Fruit fly (Drosophila melanogaster) whole organism, embryonic: ENCODE results near the gene CG14913.

Experiments
- BEAF-32 ChIP-seq: fragments of 200-800 bp; sonication (Bioruptor generic); optimal IDR thresholded peaks from 3 replicates; lab custom pipeline; 2017; ENCODE audit warnings: missing biosample characterization, missing genetic modification characterization, mild to moderate bottlenecking, moderate library complexity, missing genetic modification reagents
- Bdp1 ChIP-seq: fragments of 200-800 bp; sonication (Bioruptor generic); optimal IDR thresholded peaks from 3 replicates; lab custom pipeline; 2016; ENCODE audit warnings: missing biosample characterization, missing genetic modification characterization
- Blimp-1 ChIP-seq: fragments of 200-800 bp; sonication (Bioruptor generic); optimal IDR thresholded peaks from 3 replicates; lab custom pipeline; 2018; ENCODE audit warnings: missing biosample characterization, missing genetic modification characterization, mild to moderate bottlenecking, moderate library complexity, missing genetic modification reagents
- Bteb2 ChIP-seq: fragments of 200-800 bp; sonication (Bioruptor generic); optimal IDR thresholded peaks from 2 replicates; lab custom pipeline; 2016; ENCODE audit warnings: missing biosample characterization, missing genetic modification characterization
- CG10366 ChIP-seq: fragments of 200-800 bp; sonication (Bioruptor generic); IDR thresholded peaks from 2 replicates; pipeline ENCODE4 v1.3.6; 2022; ENCODE audit warnings: missing biosample characterization, missing genetic modification characterization
- CG17186 ChIP-seq: fragments of 200-800 bp; sonication (Bioruptor generic); optimal IDR thresholded peaks from 3 replicates; lab custom pipeline; 2017; ENCODE audit warnings: missing biosample characterization, missing genetic modification reagents, missing genetic modification characterization
- CG1832 ChIP-seq: fragments of 200-800 bp; sonication (Bioruptor generic); optimal IDR thresholded peaks from 2 replicates; lab custom pipeline; 2017; ENCODE audit warnings: missing biosample characterization, mild to moderate bottlenecking, missing genetic modification characterization, inconsistent platforms
- CG2129 ChIP-seq: fragments of 200-800 bp; sonication (Bioruptor generic); IDR thresholded peaks from 2 replicates; pipeline ENCODE4 v1.3.6; 2022; ENCODE audit warnings: missing biosample characterization, missing genetic modification characterization; ENCODE audit not compliant: partially characterized antibody
- CG31441 ChIP-seq: fragments of 200-800 bp; sonication (Bioruptor generic); IDR thresholded peaks from 2 replicates; pipeline ENCODE4 v1.3.6; 2022; ENCODE audit warnings: missing biosample characterization, missing genetic modification characterization
- CG33557 ChIP-seq: fragments of 200-800 bp; sonication (Bioruptor generic); optimal IDR thresholded peaks from 2 replicates; lab custom pipeline; 2019; ENCODE audit warnings: missing biosample characterization, mild to moderate bottlenecking, missing genetic modification characterization, moderate library complexity
- CG34224 ChIP-seq: fragments of 200-800 bp; sonication (Bioruptor generic); IDR thresholded peaks from 3 replicates; pipeline ENCODE4 v1.3.6; 2022; ENCODE audit warnings: missing biosample characterization, missing genetic modification characterization; ENCODE audit not compliant: partially characterized antibody
- CG34422 ChIP-seq: fragments of 200-800 bp; sonication (Bioruptor generic); IDR thresholded peaks from 3 replicates; pipeline ENCODE4 v1.3.6; 2022; ENCODE audit warnings: missing biosample characterization, missing genetic modification characterization
- CG7372 ChIP-seq: fragments of 200-800 bp; sonication (Bioruptor generic); IDR thresholded peaks from 2 replicates; pipeline ENCODE4 v1.3.6; 2022; ENCODE audit warnings: missing biosample characterization, missing genetic modification characterization
- CG8388 ChIP-seq: fragments of 200-800 bp; sonication (Bioruptor generic); optimal IDR thresholded peaks from 2 replicates; lab custom pipeline; 2019; ENCODE audit warnings: missing biosample characterization, mild to moderate bottlenecking, missing genetic modification characterization, moderate library complexity
- CG9797 ChIP-seq: fragments of 200-800 bp; sonication (Bioruptor generic); optimal IDR thresholded peaks from 3 replicates; lab custom pipeline; 2018; ENCODE audit warnings: missing biosample characterization, mild to moderate bottlenecking, missing genetic modification characterization
- Dp ChIP-seq: fragments of 200-800 bp; sonication (Bioruptor generic); optimal IDR thresholded peaks from 2 replicates; lab custom pipeline; 2018; ENCODE audit warnings: missing biosample characterization, mild to moderate bottlenecking, missing genetic modification characterization, moderate library complexity
- E2f2 ChIP-seq: fragments of 200-800 bp; sonication (Bioruptor generic); IDR thresholded peaks from 2 replicates; pipeline ENCODE4 v1.3.6; 2022; ENCODE audit warnings: missing biosample characterization, missing genetic modification characterization
- Lpt ChIP-seq: fragments of >200 bp; optimal IDR thresholded peaks from 2 replicates; lab custom pipeline; 2018; ENCODE audit warnings: missing biosample characterization, missing genetic modification characterization
- MBD-R2 ChIP-seq: fragments of 200-800 bp; sonication (Bioruptor generic); IDR thresholded peaks from 2 replicates; pipeline ENCODE4 v1.3.6; 2022; ENCODE audit warnings: missing biosample characterization, missing genetic modification characterization
- MESR4 ChIP-seq: fragments of 200-800 bp; sonication (Bioruptor generic); optimal IDR thresholded peaks from 2 replicates; lab custom pipeline; 2018; ENCODE audit warnings: missing biosample characterization, mild to moderate bottlenecking, missing genetic modification characterization, moderate library complexity
- NFAT ChIP-seq: fragments of 200-800 bp; sonication (Bioruptor generic); IDR thresholded peaks from 2 replicates; pipeline ENCODE4 v1.3.6; 2022; ENCODE audit warnings: missing biosample characterization, missing genetic modification characterization
- NfI ChIP-seq: fragments of 200-800 bp; sonication (Bioruptor generic); optimal IDR thresholded peaks from 3 replicates; lab custom pipeline; 2018; ENCODE audit warnings: missing biosample characterization, mild to moderate bottlenecking, missing genetic modification characterization, moderate library complexity
- Pdp1 ChIP-seq, 2 experiments: fragments of 200-800 bp; sonication (Bioruptor generic); optimal IDR thresholded peaks; 3 replicates each; lab custom pipeline; 2016; ENCODE audit warnings: missing biosample characterization in 2 of 2, missing genetic modification characterization in 2 of 2, mild to moderate bottlenecking in 1 of 2, moderate library complexity in 1 of 2
- Poxn ChIP-seq: fragments of 200-800 bp; sonication (Bioruptor generic); IDR thresholded peaks from 2 replicates; pipeline ENCODE4 v1.3.6; 2022; ENCODE audit warnings: missing biosample characterization, missing genetic modification characterization
- Scr ChIP-seq: fragments of 200-800 bp; sonication (Bioruptor generic); IDR thresholded peaks from 2 replicates; pipeline ENCODE4 v1.3.6; 2022; ENCODE audit warnings: missing biosample characterization, missing genetic modification characterization; ENCODE audit not compliant: partially characterized antibody
- ato ChIP-seq: fragments of 200-800 bp; sonication (Bioruptor generic); IDR thresholded peaks from 2 replicates; pipeline ENCODE4 v1.3.6; 2022; ENCODE audit warnings: missing biosample characterization, missing genetic modification characterization; ENCODE audit not compliant: partially characterized antibody
- caup ChIP-seq: fragments of 200-800 bp; sonication (Bioruptor generic); optimal IDR thresholded peaks from 3 replicates; lab custom pipeline; 2017; ENCODE audit warnings: missing biosample characterization, mild to moderate bottlenecking, missing genetic modification characterization, moderate library complexity; ENCODE audit not compliant: severe bottlenecking
- chif ChIP-seq, 2 experiments: fragments of 200-800 bp; sonication (Bioruptor generic); optimal IDR thresholded peaks; 3 replicates each; lab custom pipeline; 2016; ENCODE audit warnings: missing biosample characterization in 2 of 2, missing genetic modification characterization in 2 of 2
- crc ChIP-seq: fragments of 200-800 bp; sonication (Bioruptor generic); optimal IDR thresholded peaks from 2 replicates; lab custom pipeline; 2016; ENCODE audit warnings: missing biosample characterization, missing genetic modification characterization
- dpn ChIP-seq, 2 experiments: fragments of 200-800 bp; sonication (Bioruptor generic); optimal IDR thresholded peaks; 3 replicates each; lab custom pipeline; 2016; ENCODE audit warnings: missing biosample characterization in 2 of 2, missing genetic modification characterization in 2 of 2
- gfzf ChIP-seq: fragments of 200-800 bp; sonication (Bioruptor generic); optimal IDR thresholded peaks from 2 replicates; lab custom pipeline; 2016; ENCODE audit warnings: missing biosample characterization, mild to moderate bottlenecking, missing genetic modification characterization, moderate library complexity
- hbn ChIP-seq: fragments of 200-800 bp; sonication (Bioruptor generic); IDR thresholded peaks from 2 replicates; pipeline ENCODE4 v1.3.6; 2022; ENCODE audit warnings: missing biosample characterization, missing genetic modification characterization; ENCODE audit not compliant: partially characterized antibody
- jing ChIP-seq: fragments of 200-800 bp; sonication (Bioruptor generic); optimal IDR thresholded peaks from 2 replicates; lab custom pipeline; 2018; ENCODE audit warnings: missing biosample characterization, mild to moderate bottlenecking, missing genetic modification characterization
- kah ChIP-seq: fragments of 200-800 bp; sonication (Bioruptor generic); optimal IDR thresholded peaks from 2 replicates; lab custom pipeline; 2018; ENCODE audit warnings: missing biosample characterization, mild to moderate bottlenecking, missing genetic modification characterization
- klu ChIP-seq: fragments of 200-800 bp; sonication (Bioruptor generic); IDR thresholded peaks from 2 replicates; pipeline ENCODE4 v1.3.6; 2022; ENCODE audit warnings: missing biosample characterization, missing genetic modification characterization
- lbe ChIP-seq: fragments of 200-800 bp; sonication (Bioruptor generic); optimal IDR thresholded peaks from 2 replicates; lab custom pipeline; 2016; ENCODE audit warnings: missing biosample characterization, mild to moderate bottlenecking, missing genetic modification characterization
- peb ChIP-seq: fragments of 200-800 bp; sonication (Bioruptor generic); IDR thresholded peaks from 2 replicates; pipeline ENCODE4 v1.3.6; 2022; ENCODE audit warnings: missing biosample characterization, missing genetic modification characterization
- phol ChIP-seq: fragments of 200-800 bp; sonication (Bioruptor generic); optimal IDR thresholded peaks from 3 replicates; lab custom pipeline; 2018; ENCODE audit warnings: missing biosample characterization, mild to moderate bottlenecking, missing genetic modification characterization, moderate library complexity
- pzg ChIP-seq: fragments of 200-800 bp; sonication (Bioruptor generic); optimal IDR thresholded peaks from 3 replicates; lab custom pipeline; 2018; ENCODE audit warnings: missing biosample characterization, mild to moderate bottlenecking, missing genetic modification characterization, moderate library complexity
- sens ChIP-seq: fragments of 200-800 bp; sonication (Bioruptor generic); peaks from one replicate; lab custom pipeline; 2016; ENCODE audit warnings: missing biosample characterization, missing genetic modification characterization
- slou ChIP-seq: fragments of 200-800 bp; sonication (Bioruptor generic); optimal IDR thresholded peaks from 3 replicates; lab custom pipeline; 2016; ENCODE audit warnings: missing biosample characterization, missing genetic modification characterization
- sna ChIP-seq: fragments of 200-800 bp; sonication (Bioruptor generic); IDR thresholded peaks from 2 replicates; pipeline ENCODE4 v1.3.6; 2022; ENCODE audit warnings: missing biosample characterization, missing genetic modification characterization; ENCODE audit not compliant: partially characterized antibody
- tgo ChIP-seq: fragments of 200-800 bp; sonication (Bioruptor generic); IDR thresholded peaks from 3 replicates; pipeline ENCODE4 v1.3.6; 2022; ENCODE audit warnings: missing biosample characterization, missing genetic modification characterization
- vvl ChIP-seq: fragments of 200-800 bp; sonication (Bioruptor generic); IDR thresholded peaks from 2 replicates; pipeline ENCODE4 v1.3.6; 2022; ENCODE audit warnings: missing biosample characterization, missing genetic modification characterization
- wek ChIP-seq: fragments of 200-800 bp; sonication (Bioruptor generic); optimal IDR thresholded peaks from 3 replicates; lab custom pipeline; 2018; ENCODE audit warnings: missing biosample characterization, mild to moderate bottlenecking, missing genetic modification characterization, moderate library complexity
- zfh1 ChIP-seq: fragments of 200-800 bp; sonication (Bioruptor generic); IDR thresholded peaks from 3 replicates; pipeline ENCODE4 v1.3.6; 2022; ENCODE audit warnings: missing biosample characterization, missing genetic modification characterization

Gene CG14913

dm6 chr2L:11003925-11004673 is 12.7 kb upstream of the CG14913 start, which contains the start of gene RpL9 (continued):
- peak; percentile 65 for TF ChIP-seq CG8388 (GFP tag; lab: Kevin White, UChicago)
- TF ChIP-seq, all 482 proteins: peak for 245

dm6 chr2L:11004674-11005045 is 12.1 kb upstream of the CG14913 start, which contains the start of gene Nup154:
Nup154 (plus strand) TSS chr2L:11004820.
- TF ChIP-seq MESR4 (GFP tag; lab: Kevin White, UChicago) (peak; percentile 43), wek (peak; percentile 46), Blimp-1 (GFP tag; lab: Kevin White, UChicago) (no peak), CG17186 (GFP tag; lab: Kevin White, UChicago) (peak; percentile 72), phol (tag; lab: Kevin White, UChicago) (no peak), CG34224 (GFP tag; lab: Robert Waterston, UW) (no peak), CG33557 (GFP tag; lab: Kevin White, UChicago) (no peak), dpn (GFP tag; optimal IDR thresholded peaks at IDR 0.05; lab: Kevin White, UChicago) (no peak), CG34422 (GFP tag; lab: Robert Waterston, UW) (peak; percentile 13; the same call in 1 of the 3 replicates), CG7372 (no peak), Pdp1 (GFP tag; optimal IDR thresholded peaks at IDR 0.05; lab: Kevin White, UChicago) (peak in 1 of 2 experiments; percentile 20), vvl (0 out of 2 replicates have a peak, but pooled peaks have one; percentile 14), Scr (GFP tag; lab: Robert Waterston, UW) (0 out of 2 replicates have a peak, but pooled peaks have one; percentile 13), sens (GFP tag; lab: Kevin White, UChicago) (peak; percentile 31), CG9797 (GFP tag; lab: Kevin White, UChicago) (peak; percentile 33), slou (GFP tag; lab: Kevin White, UChicago) (no peak), MBD-R2 (GFP tag; lab: Robert Waterston, UW) (peak; percentile 76), pzg (GFP tag; lab: Kevin White, UChicago) (peak; percentile 29), NfI (no peak), Dp (GFP tag; lab: Kevin White, UChicago) (peak; percentile 33), hbn (GFP tag; lab: Robert Waterston, UW) (0 out of 2 replicates have a peak, but pooled peaks have one; percentile 26), ato (GFP tag; lab: Robert Waterston, UW) (0 out of 2 replicates have a peak, but pooled peaks have one; percentile 22), jing (GFP tag; lab: Kevin White, UChicago) (no peak), gfzf (peak; percentile 51), E2f2 (GFP tag; lab: Robert Waterston, UW) (peak; percentile 62), CG10366 (no peak)

dm6 chr2L:11010999-11011398 is 5.8 kb upstream of the CG14913 start, which contains the start of the genes Art8 and dUTPase:
Art8 (minus strand) TSS chr2L:11011086.
dUTPase (plus strand) TSS chr2L:11011312.
- TF ChIP-seq tgo (GFP tag; lab: Robert Waterston, UW) (peak; percentile 42), caup (peak; percentile 61), Bdp1 (GFP tag; lab: Kevin White, UChicago) (peak; percentile 30), crc (no peak), Lpt (GFP tag; lab: Kevin White, UChicago) (no peak), BEAF-32 (GFP tag; lab: Kevin White, UChicago) (peak; percentile 92), chif (GFP tag; optimal IDR thresholded peaks at IDR 0.05; lab: Kevin White, UChicago) (peak in 1 of 2 experiments; percentile 27), Bteb2 (GFP tag; lab: Kevin White, UChicago) (peak; percentile 45), lbe (GFP tag; lab: Kevin White, UChicago) (peak; percentile 85), CG31441 (GFP tag; lab: Robert Waterston, UW) (no peak; the same call in none of the 2 replicates), CG1832 (GFP tag; lab: Kevin White, UChicago) (no peak), NFAT (GFP tag; lab: Robert Waterston, UW) (peak; percentile 64), klu (GFP tag; lab: Robert Waterston, UW) (peak; percentile 22; the same call in 1 of the 2 replicates), CG2129 (GFP tag; lab: Robert Waterston, UW) (peak; percentile 89), Poxn (GFP tag; lab: Robert Waterston, UW) (no peak), peb (no peak), kah (GFP tag; lab: Kevin White, UChicago) (no peak), zfh1 (GFP tag; lab: Robert Waterston, UW) (peak; percentile 72; the same call in 2 of the 3 replicates), sna (peak; percentile 84)
